Worm (Caenorhabditis elegans) whole organism, L4/young adult: ENCODE measurements around the gene W06H8.6.
A peak's percentile ranks its signal among the peaks of the same experiment; 100 is the strongest.

Experiments used
- W03F9.2 ChIP-seq: fragments of 150-350 bp; optimal IDR thresholded peaks from 2 replicates; lab custom pipeline; 2014; ENCODE audit warnings: missing biosample characterization, missing genetic modification characterization
- dao-5 ChIP-seq: sonication (generic microtip); optimal IDR thresholded peaks from 2 replicates; lab custom pipeline; 2016; ENCODE audit warnings: missing genotype, missing genetic modification characterization, moderate library complexity, missing compliant biosample characterization
- him-1 ChIP-seq: sonication (generic microtip); optimal IDR thresholded peaks from 2 replicates; lab custom pipeline; 2016; ENCODE audit warnings: missing genotype, missing genetic modification reagents, missing genetic modification characterization, missing compliant biosample characterization

The W06H8.6 gene

ce11 chrV:6248714-6249113 is 21.9 kb upstream of the W06H8.6 start:
- no peak for TF ChIP-seq W03F9.2 (tag; lab: Kevin White, UChicago)
- TF ChIP-seq dao-5 = no peak
- no peak for TF ChIP-seq him-1 (tag; lab: Kevin White, UChicago)

ce11 chrV:6247397-6247796 is 20.6 kb upstream of the W06H8.6 start:
- TF ChIP-seq W03F9.2 (tag; lab: Kevin White, UChicago) = no peak
- no peak for TF ChIP-seq dao-5
- TF ChIP-seq him-1 (tag; lab: Kevin White, UChicago) = no peak

ce11 chrV:6246454-6246981 is 19.7 kb upstream of the W06H8.6 start, which contains the start of gene dmd-7:
dmd-7 (plus strand) TSS chrV:6246931.
- peak; percentile 16 for TF ChIP-seq W03F9.2 (tag; lab: Kevin White, UChicago)
- TF ChIP-seq him-1 (tag; lab: Kevin White, UChicago) = peak; percentile 46
- no peak for TF ChIP-seq dao-5

ce11 chrV:6244631-6245030 is 17.8 kb upstream of the W06H8.6 start:
- TF ChIP-seq him-1 (tag; lab: Kevin White, UChicago) = peak; percentile 28
- no peak for TF ChIP-seq dao-5
- no peak for TF ChIP-seq W03F9.2 (tag; lab: Kevin White, UChicago)

ce11 chrV:6243260-6243659 is 16.4 kb upstream of the W06H8.6 start:
- no peak for TF ChIP-seq him-1 (tag; lab: Kevin White, UChicago)
- TF ChIP-seq W03F9.2 (tag; lab: Kevin White, UChicago) = no peak
- no peak for TF ChIP-seq dao-5

ce11 chrV:6240735-6241134 is 13.9 kb upstream of the W06H8.6 start:
- peak; percentile 21 for TF ChIP-seq W03F9.2 (tag; lab: Kevin White, UChicago)
- no peak for TF ChIP-seq dao-5
- TF ChIP-seq him-1 (tag; lab: Kevin White, UChicago) = no peak

- no peak for TF ChIP-seq him-1 (tag; lab: Kevin White, UChicago)
- no peak for TF ChIP-seq dao-5
- no peak for TF ChIP-seq W03F9.2 (tag; lab: Kevin White, UChicago)
These were observed 13.0 kb upstream of the W06H8.6 start for ce11 chrV:6239855-6240254.

ce11 chrV:6238347-6238746 is 11.5 kb upstream of the W06H8.6 start:
- no peak for TF ChIP-seq dao-5
- TF ChIP-seq W03F9.2 (tag; lab: Kevin White, UChicago) = no peak
- no peak for TF ChIP-seq him-1 (tag; lab: Kevin White, UChicago)

- TF ChIP-seq W03F9.2 (tag; lab: Kevin White, UChicago) = no peak
- no peak for TF ChIP-seq dao-5
- TF ChIP-seq him-1 (tag; lab: Kevin White, UChicago) = no peak
These were observed 8.1 kb upstream of the W06H8.6 start, which contains the start of gene K08B12.3 for ce11 chrV:6234876-6235275. K08B12.3 (plus strand) TSS chrV:6235176.

- TF ChIP-seq W03F9.2 (tag; lab: Kevin White, UChicago) (no peak), dao-5 (no peak), him-1 (tag; lab: Kevin White, UChicago) (no peak)
These were observed 7.1 kb upstream of the W06H8.6 start for ce11 chrV:6233952-6234351.

ce11 chrV:6232886-6233285 is 6.1 kb upstream of the W06H8.6 start:
- TF ChIP-seq W03F9.2 (tag; lab: Kevin White, UChicago) (no peak), him-1 (tag; lab: Kevin White, UChicago) (peak; percentile 10), dao-5 (no peak)

- no peak for TF ChIP-seq him-1 (tag; lab: Kevin White, UChicago)
- no peak for TF ChIP-seq dao-5
- TF ChIP-seq W03F9.2 (tag; lab: Kevin White, UChicago) = no peak
These were observed 5.1 kb upstream of the W06H8.6 start for ce11 chrV:6231902-6232340.

ce11 chrV:6230629-6231229 is 3.9 kb upstream of the W06H8.6 start:
- TF ChIP-seq him-1 (tag; lab: Kevin White, UChicago) (no peak), dao-5 (no peak), W03F9.2 (tag; lab: Kevin White, UChicago) (no peak)

- no peak for TF ChIP-seq him-1 (tag; lab: Kevin White, UChicago)
- no peak for TF ChIP-seq dao-5
- TF ChIP-seq W03F9.2 (tag; lab: Kevin White, UChicago) = no peak
These were observed 2.7 kb upstream of the W06H8.6 start for ce11 chrV:6229457-6229949.
